Fruit fly (Drosophila melanogaster) ovary, adult (tissue): ENCODE data around the gene Cul5.

Experiments
- CG17801 ChIP-seq: fragments of 200-800 bp; optimal IDR thresholded peaks from 2 replicates; lab custom pipeline; 2019; ENCODE audit warnings: missing biosample characterization, mild to moderate bottlenecking, missing genetic modification characterization, moderate library complexity; ENCODE audit not compliant: partially characterized antibody

The Cul5 gene

dm6 chr3R:29059385-29059784, 3.4 kb downstream of the Cul5 start:
- TF ChIP-seq CG17801 (GFP tag; lab: Kevin White, UChicago), result no peak

- peak; percentile 89 for TF ChIP-seq CG17801 (GFP tag; lab: Kevin White, UChicago)
Measured at dm6 chr3R:29055710-29056109, 7.1 kb downstream of the Cul5 start, which contains the start of gene Sirt7. TSS of gene Sirt7 (plus strand) at chr3R:29055927.

- TF ChIP-seq CG17801 (GFP tag; lab: Kevin White, UChicago), result no peak
Measured at dm6 chr3R:29054047-29054446, 8.7 kb downstream of the Cul5 start, which contains the start of gene CG11843. TSS of gene CG11843 (plus strand) at chr3R:29054347.

- no peak for TF ChIP-seq CG17801 (GFP tag; lab: Kevin White, UChicago)
Measured at dm6 chr3R:29052380-29052779, 10.4 kb downstream of the Cul5 start, which contains the start of gene CG11842. TSS of gene CG11842 (plus strand) at chr3R:29052680.

- no peak for TF ChIP-seq CG17801 (GFP tag; lab: Kevin White, UChicago)
Measured at dm6 chr3R:29050756-29051155, 12.0 kb downstream of the Cul5 start, which contains the start of gene CG11841. TSS of gene CG11841 (plus strand) at chr3R:29051056.

- no peak for TF ChIP-seq CG17801 (GFP tag; lab: Kevin White, UChicago)
Measured at dm6 chr3R:29049055-29049722, 13.6 kb downstream of the Cul5 start, which contains the start of gene CG11837. TSS of gene CG11837 (plus strand) at chr3R:29049493.

dm6 chr3R:29040526-29041195, 22.1 kb downstream of the Cul5 start:
- TF ChIP-seq CG17801 (GFP tag; lab: Kevin White, UChicago), result peak; percentile 48

- TF ChIP-seq CG17801 (GFP tag; lab: Kevin White, UChicago), result peak; percentile 20
Measured at dm6 chr3R:29039704-29040430, 22.9 kb downstream of the Cul5 start.

- TF ChIP-seq CG17801 (GFP tag; lab: Kevin White, UChicago), result peak; percentile 50
Measured at dm6 chr3R:29038960-29039581, 23.7 kb downstream of the Cul5 start, which contains the start of the genes Slu7 and Pkc98E. TSS of gene Slu7 (minus strand) at chr3R:29039071. TSS of gene Pkc98E (plus strand) at chr3R:29039156.

- TF ChIP-seq CG17801 (GFP tag; lab: Kevin White, UChicago), result peak; percentile 40
Measured at dm6 chr3R:29033909-29034629, 28.7 kb downstream of the Cul5 start, which contains the start of the genes beta4GalNAcTB and Cpsf100. TSS of gene beta4GalNAcTB (minus strand) at chr3R:29034008. TSS of gene Cpsf100 (plus strand) at chr3R:29034573.

- no peak for TF ChIP-seq CG17801 (GFP tag; lab: Kevin White, UChicago)
Measured at dm6 chr3R:29032542-29032941, 30.2 kb downstream of the Cul5 start, which contains the start of gene Ssl2. TSS of gene Ssl2 (minus strand) at chr3R:29032642.

- TF ChIP-seq CG17801 (GFP tag; lab: Kevin White, UChicago), result peak; percentile 32
Measured at dm6 chr3R:29027122-29027521, 35.7 kb downstream of the Cul5 start, which contains the start of the genes eIF4E6 and CG1951. TSS of gene eIF4E6 (minus strand) at chr3R:29027174. TSS of gene CG1951 (plus strand) at chr3R:29027236.

- no peak for TF ChIP-seq CG17801 (GFP tag; lab: Kevin White, UChicago)
Measured at dm6 chr3R:29024671-29025070, 38.1 kb downstream of the Cul5 start, which contains the start of gene CG14518. TSS of gene CG14518 (plus strand) at chr3R:29024971.
